Worm (Caenorhabditis elegans) whole organism, L1 larva: Measurements from ENCODE around the gene F47B8.13.

Experiments used
- C16A3.4 ChIP-seq: fragments of 150-350 bp; optimal IDR thresholded peaks from 2 replicates; lab custom pipeline; 2014; ENCODE audit warnings: missing biosample characterization, missing genetic modification characterization
- Y116A8C.19 ChIP-seq: sonication (generic microtip); optimal IDR thresholded peaks from 2 replicates; lab custom pipeline; 2016; ENCODE audit warnings: missing compliant biosample characterization, missing genetic modification characterization, borderline replicate concordance
- ama-1 ChIP-seq: fragments of 150-350 bp; optimal IDR thresholded peaks from 2 replicates; lab custom pipeline; 2014
- ceh-88 ChIP-seq: fragments of 200-800 bp; sonication (Bioruptor generic); IDR thresholded peaks from 2 replicates; pipeline ENCODE4 v1.3.6; 2022; ENCODE audit warnings: missing genetic modification characterization, missing compliant biosample characterization
- dsc-1 ChIP-seq: sonication (generic microtip); optimal IDR thresholded peaks from 2 replicates; lab custom pipeline; 2016; ENCODE audit warnings: mild to moderate bottlenecking, missing genetic modification characterization, missing compliant biosample characterization
- efl-1 ChIP-seq, 4 experiments: fragments of 150-350 bp; optimal IDR thresholded peaks in 3 of 4; peaks in 1 of 4; 1 replicate in 1 of 4; 2 replicates in 3 of 4; lab custom pipeline; 2014; ENCODE audit warnings: missing biosample characterization in 2 of 4, missing genetic modification characterization in 2 of 4, missing genetic modification reagents in 2 of 4
- egl-13 ChIP-seq: sonication (generic microtip); optimal IDR thresholded peaks from 2 replicates; lab custom pipeline; 2016; ENCODE audit warnings: missing genotype, missing genetic modification reagents, missing genetic modification characterization, missing compliant biosample characterization
- elt-2 ChIP-seq: sonication (generic microtip); optimal IDR thresholded peaks from 2 replicates; lab custom pipeline; 2016; ENCODE audit warnings: missing genetic modification characterization, mild to moderate bottlenecking, inconsistent platforms, missing compliant biosample characterization, missing genetic modification reagents
- elt-3 ChIP-seq, 6 experiments: fragments of 150-350 bp in 1 of 6; sonication (generic microtip); optimal IDR thresholded peaks; 2 replicates each; lab custom pipeline; 2017 to 2018; ENCODE audit warnings: missing biosample characterization in 6 of 6, missing genetic modification characterization in 6 of 6, inconsistent platforms in 1 of 6
- ets-5 ChIP-seq: fragments of 200-800 bp; sonication (Bioruptor generic); IDR thresholded peaks from 2 replicates; pipeline ENCODE4 v1.3.6; 2022; ENCODE audit warnings: missing genetic modification characterization, missing compliant biosample characterization
- fkh-10 ChIP-seq: sonication (generic microtip); optimal IDR thresholded peaks from 2 replicates; lab custom pipeline; 2017; ENCODE audit warnings: missing biosample characterization, missing genetic modification reagents, missing genetic modification characterization
- fkh-4 ChIP-seq: sonication (generic microtip); optimal IDR thresholded peaks from 2 replicates; lab custom pipeline; 2016; ENCODE audit warnings: missing compliant biosample characterization, missing genetic modification characterization, borderline replicate concordance
- fos-1 ChIP-seq: fragments of 150-350 bp; optimal IDR thresholded peaks from 2 replicates; lab custom pipeline; 2014; ENCODE audit warnings: missing biosample characterization, missing genetic modification characterization
- hlh-17 ChIP-seq: fragments of 200-800 bp; sonication (Bioruptor generic); optimal IDR thresholded peaks from 2 replicates; lab custom pipeline; 2018; ENCODE audit warnings: missing genetic modification characterization, mild to moderate bottlenecking, missing compliant biosample characterization, moderate library complexity, borderline replicate concordance
- isw-1 ChIP-seq: fragments of 200-800 bp; sonication (Bioruptor generic); IDR thresholded peaks from 2 replicates; pipeline ENCODE4 v1.3.6; 2022; ENCODE audit warnings: missing genetic modification characterization, missing compliant biosample characterization
- lin-14 ChIP-seq: fragments of 200-800 bp; sonication (Bioruptor generic); optimal IDR thresholded peaks from 2 replicates; lab custom pipeline; 2018; ENCODE audit warnings: mild to moderate bottlenecking, missing genetic modification characterization, moderate library complexity, missing compliant biosample characterization
- lin-15B ChIP-seq: fragments of 150-350 bp; sonication (generic microtip); optimal IDR thresholded peaks from 3 replicates; lab custom pipeline; 2014; ENCODE audit warnings: missing biosample characterization, missing genetic modification characterization
- lin-35 ChIP-seq, 2 experiments: fragments of 150-350 bp; optimal IDR thresholded peaks; 2 replicates each; lab custom pipeline; 2014; ENCODE audit warnings: missing biosample characterization in 2 of 2, missing genetic modification characterization in 2 of 2, missing genetic modification reagents in 2 of 2
- lsy-2 ChIP-seq, 2 experiments: fragments of 150-350 bp; optimal IDR thresholded peaks; 2 replicates each; lab custom pipeline; 2014; ENCODE audit warnings: missing biosample characterization in 2 of 2, missing genetic modification characterization in 2 of 2
- mab-9 ChIP-seq: fragments of 200-800 bp; sonication (Bioruptor generic); IDR thresholded peaks from 2 replicates; pipeline ENCODE4 v1.3.6; 2022; ENCODE audit warnings: missing genetic modification reagents, missing genetic modification characterization, missing compliant biosample characterization
- mef-2 ChIP-seq: fragments of 150-350 bp; optimal IDR thresholded peaks from 2 replicates; lab custom pipeline; 2014; ENCODE audit warnings: missing biosample characterization, missing genetic modification characterization
- nhr-11 ChIP-seq: fragments of 150-350 bp; optimal IDR thresholded peaks from 2 replicates; lab custom pipeline; 2014; ENCODE audit warnings: missing biosample characterization, missing genetic modification characterization
- nhr-12 ChIP-seq: sonication (generic microtip); optimal IDR thresholded peaks from 2 replicates; lab custom pipeline; 2017; ENCODE audit warnings: missing biosample characterization, missing genetic modification characterization
- nhr-19 ChIP-seq: fragments of 200-800 bp; sonication (Bioruptor generic); conservative IDR thresholded peaks from 2 replicates; pipeline ENCODE4 v1.3.6; 2022; ENCODE audit warnings: missing genetic modification characterization, missing compliant biosample characterization
- nhr-20 ChIP-seq: sonication (generic microtip); optimal IDR thresholded peaks from 2 replicates; lab custom pipeline; 2016; ENCODE audit warnings: mild to moderate bottlenecking, missing genetic modification characterization, missing compliant biosample characterization
- nhr-237 ChIP-seq: fragments of 150-350 bp; optimal IDR thresholded peaks from 2 replicates; lab custom pipeline; 2014; ENCODE audit warnings: missing biosample characterization, missing genetic modification characterization
- nhr-47 ChIP-seq: sonication (generic microtip); optimal IDR thresholded peaks from 2 replicates; lab custom pipeline; 2016; ENCODE audit warnings: mild to moderate bottlenecking, missing genetic modification characterization, moderate library complexity, missing compliant biosample characterization
- nhr-76 ChIP-seq: sonication (generic microtip); optimal IDR thresholded peaks from 2 replicates; lab custom pipeline; 2017; ENCODE audit warnings: missing biosample characterization, missing genetic modification characterization
- nhr-84 ChIP-seq: sonication (generic microtip); optimal IDR thresholded peaks from 2 replicates; lab custom pipeline; 2017; ENCODE audit warnings: missing biosample characterization, missing genetic modification characterization
- nhr-85 ChIP-seq: sonication (generic microtip); peaks from one replicate; lab custom pipeline; 2016; ENCODE audit warnings: missing genetic modification characterization, inconsistent platforms, missing compliant biosample characterization
- pag-3 ChIP-seq: sonication (generic microtip); optimal IDR thresholded peaks from 2 replicates; lab custom pipeline; 2017; ENCODE audit warnings: missing genetic modification characterization, mild to moderate bottlenecking, missing compliant biosample characterization, antibody characterized with exemption, borderline replicate concordance; ENCODE audit not compliant: insufficient read depth
- pqm-1 ChIP-seq: sonication (generic microtip); optimal IDR thresholded peaks from 3 replicates; lab custom pipeline; 2017; ENCODE audit warnings: missing biosample characterization, missing genetic modification characterization
- rnt-1 ChIP-seq: sonication (generic microtip); optimal IDR thresholded peaks from 2 replicates; lab custom pipeline; 2016; ENCODE audit warnings: mild to moderate bottlenecking, missing genetic modification characterization, moderate library complexity, missing compliant biosample characterization
- skn-1 ChIP-seq: fragments of 150-350 bp; optimal IDR thresholded peaks from 2 replicates; lab custom pipeline; 2014; ENCODE audit warnings: missing biosample characterization, missing genetic modification characterization
- snpc-4 ChIP-seq: fragments of 150-350 bp; optimal IDR thresholded peaks from 2 replicates; lab custom pipeline; 2014; ENCODE audit warnings: missing biosample characterization, missing genetic modification characterization
- sox-4 ChIP-seq: sonication (generic microtip); optimal IDR thresholded peaks from 2 replicates; lab custom pipeline; 2016; ENCODE audit warnings: missing genetic modification characterization, missing compliant biosample characterization
- sptf-1 ChIP-seq: fragments of 150-350 bp; optimal IDR thresholded peaks from 2 replicates; lab custom pipeline; 2014; ENCODE audit warnings: missing biosample characterization, missing genetic modification characterization
- tlp-1 ChIP-seq: fragments of 150-350 bp; optimal IDR thresholded peaks from 2 replicates; lab custom pipeline; 2014; ENCODE audit warnings: missing biosample characterization, missing genetic modification characterization
- unc-30 ChIP-seq: sonication (generic microtip); optimal IDR thresholded peaks from 2 replicates; lab custom pipeline; 2017; ENCODE audit warnings: missing biosample characterization, missing genetic modification characterization
- unc-62 ChIP-seq: fragments of 150-350 bp; optimal IDR thresholded peaks from 2 replicates; lab custom pipeline; 2014; ENCODE audit warnings: missing biosample characterization, missing genetic modification reagents, missing genetic modification characterization
- unc-98 ChIP-seq: fragments of 200-800 bp; sonication (Bioruptor generic); IDR thresholded peaks from 2 replicates; pipeline ENCODE4 v1.3.6; 2022; ENCODE audit warnings: missing genetic modification characterization, missing compliant biosample characterization
- vab-15 ChIP-seq: sonication (generic microtip); optimal IDR thresholded peaks from 2 replicates; lab custom pipeline; 2017; ENCODE audit warnings: missing genotype, mild to moderate bottlenecking, missing genetic modification characterization, missing compliant biosample characterization
- zag-1 ChIP-seq: fragments of 150-350 bp; optimal IDR thresholded peaks from 2 replicates; lab custom pipeline; 2014; ENCODE audit warnings: missing biosample characterization, missing genetic modification characterization
- ztf-11 ChIP-seq, 2 experiments: sonication (generic microtip); optimal IDR thresholded peaks; 2 replicates each; lab custom pipeline; 2016 to 2017; ENCODE audit warnings: missing genetic modification characterization in 2 of 2, missing biosample characterization in 1 of 2, missing compliant biosample characterization in 1 of 2
- ztf-4 ChIP-seq: fragments of 150-350 bp; optimal IDR thresholded peaks from 2 replicates; lab custom pipeline; 2014; ENCODE audit warnings: missing biosample characterization, missing genetic modification characterization

F47B8.13 gene

ce11 chrV:14354258-14354877 lies 34.8 kb upstream of the F47B8.13 start, which contains the start of gene Y49A3A.3 (continued):
- TF ChIP-seq lin-35 (GFP tag; optimal IDR thresholded peaks at IDR 0.05; lab: Kevin White, UChicago) (peak in 1 of 2 experiments; percentile 34), Y116A8C.19 (tag; lab: Kevin White, UChicago) (no peak)

ce11 chrV:14352032-14352431 lies 32.5 kb upstream of the F47B8.13 start:
- TF ChIP-seq lin-15B (no peak), lin-14 (GFP tag; lab: Kevin White, UChicago) (no peak), mab-9 (GFP tag; lab: Robert Waterston, UW) (no peak), snpc-4 (tag; lab: Kevin White, UChicago) (no peak), mef-2 (no peak), rnt-1 (no peak)

- TF ChIP-seq nhr-12 (tag; lab: Kevin White, UChicago) = no peak
- no peak for TF ChIP-seq ceh-88 (GFP tag; lab: Robert Waterston, UW)
- no peak for TF ChIP-seq ama-1
- TF ChIP-seq nhr-20 (tag; lab: Kevin White, UChicago) = no peak
- no peak for TF ChIP-seq efl-1 (optimal IDR thresholded peaks at IDR 0.05; lab: Kevin White, UChicago)
- peak in 1 of 2 experiments; percentile 65 for TF ChIP-seq efl-1 (GFP tag; optimal IDR thresholded peaks at IDR 0.05 in 1 of 2; lab: Kevin White, UChicago)
- peak; percentile 42 for TF ChIP-seq nhr-85 (tag; lab: Kevin White, UChicago)
- no peak for TF ChIP-seq unc-98 (GFP tag; lab: Robert Waterston, UW)
Measured at ce11 chrV:14351629-14352028, 32.1 kb upstream of the F47B8.13 start, which contains the start of gene vha-13. TSS of gene vha-13 (plus strand) at chrV:14351709.

ce11 chrV:14350949-14351348 lies 31.4 kb upstream of the F47B8.13 start:
- TF ChIP-seq pag-3 (no peak), nhr-19 (GFP tag; lab: Robert Waterston, UW) (peak; percentile 66), nhr-47 (tag; lab: Kevin White, UChicago) (peak; percentile 77), nhr-84 (no peak), zag-1 (tag; lab: Kevin White, UChicago) (no peak), efl-1 (optimal IDR thresholded peaks at IDR 0.05; lab: Kevin White, UChicago) (peak; percentile 82 to 87), efl-1 (GFP tag; optimal IDR thresholded peaks at IDR 0.05 in 1 of 2; lab: Kevin White, UChicago) (peak; percentile 77 to 97), nhr-85 (tag; lab: Kevin White, UChicago) (peak; percentile 77), tlp-1 (tag; lab: Kevin White, UChicago) (no peak), dsc-1 (tag; lab: Kevin White, UChicago) (peak; percentile 35), lin-14 (GFP tag; lab: Kevin White, UChicago) (peak; percentile 96), nhr-11 (tag; lab: Kevin White, UChicago) (no peak), isw-1 (GFP tag; lab: Robert Waterston, UW) (peak; percentile 60), nhr-76 (tag; lab: Kevin White, UChicago) (no peak), fkh-10 (GFP tag; lab: Kevin White, UChicago) (peak; percentile 70), pqm-1 (tag; lab: Kevin White, UChicago) (no peak), lsy-2 (tag; optimal IDR thresholded peaks at IDR 0.05; lab: Kevin White, UChicago) (peak; percentile 58 to 84), fkh-4 (tag; lab: Kevin White, UChicago) (no peak), nhr-237 (tag; lab: Kevin White, UChicago) (peak; percentile 58), vab-15 (tag; lab: Kevin White, UChicago) (no peak), Y116A8C.19 (tag; lab: Kevin White, UChicago) (no peak), skn-1 (tag; lab: Kevin White, UChicago) (peak; percentile 73), elt-3 (tag; optimal IDR thresholded peaks at IDR 0.05; lab: Kevin White, UChicago) (peak in 4 of 6 experiments; percentile 15 to 82 (median 30)), sptf-1 (tag; lab: Kevin White, UChicago) (no peak), C16A3.4 (tag; lab: Kevin White, UChicago) (peak; percentile 74), unc-62 (no peak), ceh-88 (GFP tag; lab: Robert Waterston, UW) (no peak), fos-1 (tag; lab: Kevin White, UChicago) (peak; percentile 25), mef-2 (no peak), ets-5 (GFP tag; lab: Robert Waterston, UW) (no peak), lin-15B (peak; percentile 83), elt-2 (tag; lab: Kevin White, UChicago) (peak; percentile 8), ztf-4 (no peak), ztf-11 (tag; optimal IDR thresholded peaks at IDR 0.05; lab: Kevin White, UChicago) (no peak), hlh-17 (GFP tag; lab: Kevin White, UChicago) (no peak), egl-13 (tag; lab: Kevin White, UChicago) (peak; percentile 67), unc-30 (tag; lab: Kevin White, UChicago) (no peak), sox-4 (tag; lab: Kevin White, UChicago) (peak; percentile 8)
